Worm (Caenorhabditis elegans): Measurements from ENCODE around the gene C03H5.9.

- no peak for TF ChIP-seq unc-39 (tag; optimal IDR thresholded peaks at IDR 0.05)
- TF ChIP-seq nhr-77 (tag; optimal IDR thresholded peaks at IDR 0.05), result no peak
- no peak for TF ChIP-seq nhr-237 (tag; optimal IDR thresholded peaks at IDR 0.05)
- no peak for TF ChIP-seq ceh-16 (tag; optimal IDR thresholded peaks at IDR 0.05)
- no peak for TF ChIP-seq mdl-1 (tag; optimal IDR thresholded peaks at IDR 0.05)
- TF ChIP-seq sma-3 (GFP tag; optimal IDR thresholded peaks at IDR 0.05), result no peak
Measured at ce11 chrII:399321-399720, 20.9 kb downstream of the C03H5.9 start, which contains the start of gene C03H5.6.

Measured in whole organism, L2 larva.